Fruit fly (Drosophila melanogaster): Measurements from ENCODE around the gene CG14717.

CG14717 gene

DNA sequence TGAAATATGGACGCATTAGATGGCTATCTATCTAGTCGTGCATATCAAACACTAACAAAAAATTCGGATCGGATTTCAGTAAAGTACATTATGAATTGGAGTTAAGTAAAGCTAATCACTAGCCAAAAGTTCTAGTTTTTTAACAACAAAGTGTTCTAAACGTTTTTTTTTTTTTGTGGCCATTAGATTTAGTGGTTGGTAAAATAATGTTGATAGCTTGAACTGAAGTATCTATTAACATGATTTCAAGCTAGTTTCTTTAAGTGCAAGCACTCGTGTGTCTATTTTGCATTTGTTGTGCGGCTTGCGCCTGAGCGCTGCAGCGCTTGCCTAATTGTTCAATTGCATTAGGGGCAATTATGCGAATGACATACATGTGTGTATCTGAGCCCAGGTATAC, 33.7 kb upstream of the CG14717 start (continued):
- TF ChIP-seq gcm2 (GFP tag; optimal IDR thresholded peaks at IDR 0.05) (no peak), BtbVII (GFP tag; optimal IDR thresholded peaks at IDR 0.05) (no peak), CG32772 (GFP tag; IDR thresholded peaks at IDR 0.05) (no peak), CG11398 (GFP tag; optimal IDR thresholded peaks at IDR 0.05) (no peak), maf-S (GFP tag; optimal IDR thresholded peaks at IDR 0.05) (no peak), Xrp1 (GFP tag; IDR thresholded peaks at IDR 0.05) (peak; percentile 14; the same call in 1 of the 2 replicates), sens-2 (GFP tag; IDR thresholded peaks at IDR 0.05) (no peak), Gsc (GFP tag; IDR thresholded peaks at IDR 0.05) (no peak), CG4617 (GFP tag; optimal IDR thresholded peaks at IDR 0.05; ENCODE audit: borderline replicate concordance) (no peak), CG3726 (GFP tag; IDR thresholded peaks at IDR 0.05) (no peak), CG12942 (GFP tag; optimal IDR thresholded peaks at IDR 0.05) (no peak), CG15479 (GFP tag; optimal IDR thresholded peaks at IDR 0.05) (no peak), Oaz (GFP tag; IDR thresholded peaks at IDR 0.05) (no peak), Sin3A (optimal IDR thresholded peaks at IDR 0.05) (no peak), CG14710 (tag; optimal IDR thresholded peaks at IDR 0.05) (no peak), fd3F (GFP tag; optimal IDR thresholded peaks at IDR 0.05) (no peak), lilli (GFP tag; optimal IDR thresholded peaks at IDR 0.05) (no peak), CG6683 (GFP tag; optimal IDR thresholded peaks at IDR 0.05) (no peak), CG10321 (GFP tag; IDR thresholded peaks at IDR 0.05) (no peak), CoRest (tag; optimal IDR thresholded peaks at IDR 0.05) (peak; percentile 3), CG12299 (tag; optimal IDR thresholded peaks at IDR 0.05) (no peak), pnt (GFP tag; optimal IDR thresholded peaks at IDR 0.05) (no peak), phol (tag; optimal IDR thresholded peaks at IDR 0.05) (peak; percentile 11), CG12391 (tag; optimal IDR thresholded peaks at IDR 0.05) (no peak), sug (tag; optimal IDR thresholded peaks at IDR 0.05) (no peak), CG34376 (GFP tag; optimal IDR thresholded peaks at IDR 0.05) (no peak), CG17568 (GFP tag; optimal IDR thresholded peaks at IDR 0.05) (no peak), YL-1 (GFP tag; optimal IDR thresholded peaks at IDR 0.05) (no peak), CG8359 (GFP tag; optimal IDR thresholded peaks at IDR 0.05; ENCODE audit: borderline replicate concordance) (no peak), CG14441 (GFP tag; IDR thresholded peaks at IDR 0.05) (no peak), C15 (GFP tag; IDR thresholded peaks at IDR 0.05) (no peak), CG11247 (GFP tag; IDR thresholded peaks at IDR 0.05) (no peak), CG2678 (tag; optimal IDR thresholded peaks at IDR 0.05) (peak; percentile 9), gem (tag; optimal IDR thresholded peaks at IDR 0.05) (peak; percentile 41), da (GFP tag; optimal IDR thresholded peaks at IDR 0.05) (no peak), CG2120 (GFP tag; optimal IDR thresholded peaks at IDR 0.05) (no peak), danr (GFP tag; IDR thresholded peaks at IDR 0.05) (no peak), B-H2 (GFP tag; optimal IDR thresholded peaks at IDR 0.05) (no peak), dysf (GFP tag; IDR thresholded peaks at IDR 0.05) (0 out of 3 replicates have a peak, but pooled peaks have one; percentile 30), CG7556 (GFP tag; optimal IDR thresholded peaks at IDR 0.05) (no peak), slp2 (GFP tag; optimal IDR thresholded peaks at IDR 0.05) (no peak), Med (GFP tag) (peak; percentile 39), CG14667 (GFP tag; IDR thresholded peaks at IDR 0.05) (no peak), fd64A (GFP tag; optimal IDR thresholded peaks at IDR 0.05) (no peak), CG7271 (tag; optimal IDR thresholded peaks at IDR 0.05) (no peak), tin (GFP tag; optimal IDR thresholded peaks at IDR 0.05) (no peak), CG5953 (GFP tag; IDR thresholded peaks at IDR 0.05) (0 out of 2 replicates have a peak, but pooled peaks have one; percentile 51), gro (GFP tag; optimal IDR thresholded peaks at IDR 0.05) (no peak), Max (GFP tag; optimal IDR thresholded peaks at IDR 0.05) (no peak), MTF-1 (GFP tag; optimal IDR thresholded peaks at IDR 0.05; ENCODE audit: borderline replicate concordance) (no peak), twi (tag; optimal IDR thresholded peaks at IDR 0.05) (no peak), MBD-R2 (GFP tag; IDR thresholded peaks at IDR 0.05) (no peak), CG13123 (GFP tag; optimal IDR thresholded peaks at IDR 0.05) (no peak)
